Worm (Caenorhabditis elegans): Measurements from ENCODE around the gene Y50D7A.10.
A peak's percentile ranks its signal among the peaks of the same experiment; 100 is the strongest.
"Not testable (repeated sequence)": the region's sequence is repeated elsewhere in the genome, so short reads cannot be mapped to it uniquely, and the experiment has no call there.

Gene Y50D7A.10

DNA sequence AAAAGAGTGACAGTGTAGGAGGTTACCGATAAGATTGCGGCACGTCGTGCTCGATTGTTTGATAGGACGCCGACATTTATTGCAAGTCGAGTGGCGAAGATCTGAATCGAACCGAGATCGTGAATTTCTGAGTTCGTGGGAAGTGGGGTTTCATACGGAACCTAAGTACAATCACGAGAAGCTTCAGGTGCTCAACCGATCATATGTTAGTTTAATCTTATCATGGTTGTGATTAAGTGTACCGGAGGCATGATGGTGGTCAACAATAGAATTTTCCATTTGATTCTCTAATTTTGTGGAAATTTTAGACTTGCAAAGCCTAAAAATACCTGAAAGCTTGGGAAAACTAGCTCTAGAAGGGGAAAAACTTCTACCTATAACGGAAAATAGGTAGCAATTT lies 16.8 kb upstream of the Y50D7A.10 start, which contains the start of gene ads-1 (continued):
- no peak for TF ChIP-seq ZK185.1 (tag; optimal IDR thresholded peaks at IDR 0.05; ENCODE audit: poor library complexity, severe bottlenecking)
- TF ChIP-seq lag-1 (GFP tag; IDR thresholded peaks at IDR 0.05), result no peak
- no peak for TF ChIP-seq let-526 (GFP tag; IDR thresholded peaks at IDR 0.05)
- no peak for TF ChIP-seq ztf-25 (GFP tag; IDR thresholded peaks at IDR 0.05)

DNA sequence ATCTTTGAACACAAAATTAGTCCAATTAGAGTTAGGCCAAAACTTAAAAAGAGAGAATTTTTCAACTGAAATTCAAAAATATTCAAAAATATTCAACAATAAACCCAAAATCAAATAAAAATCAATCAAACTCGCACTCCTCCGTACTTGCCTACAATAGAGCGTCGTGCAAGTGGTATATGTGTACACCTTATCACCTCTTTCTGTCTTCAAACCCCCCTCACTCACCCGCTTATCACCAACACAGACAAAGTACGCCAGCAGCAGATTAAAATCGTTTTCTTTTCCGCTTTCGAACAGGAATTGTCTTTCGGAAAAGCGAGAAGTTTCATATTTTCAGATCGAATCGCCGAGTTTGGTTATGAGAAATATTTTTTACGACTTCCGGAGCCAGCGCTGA lies 16.0 kb upstream of the Y50D7A.10 start:
- peak; percentile 65 for TF ChIP-seq nhr-80 (tag; optimal IDR thresholded peaks at IDR 0.05)
- TF ChIP-seq rcor-1 (GFP tag; IDR thresholded peaks at IDR 0.05), result no peak
- no peak for TF ChIP-seq gei-17 (GFP tag; optimal IDR thresholded peaks at IDR 0.05)

DNA sequence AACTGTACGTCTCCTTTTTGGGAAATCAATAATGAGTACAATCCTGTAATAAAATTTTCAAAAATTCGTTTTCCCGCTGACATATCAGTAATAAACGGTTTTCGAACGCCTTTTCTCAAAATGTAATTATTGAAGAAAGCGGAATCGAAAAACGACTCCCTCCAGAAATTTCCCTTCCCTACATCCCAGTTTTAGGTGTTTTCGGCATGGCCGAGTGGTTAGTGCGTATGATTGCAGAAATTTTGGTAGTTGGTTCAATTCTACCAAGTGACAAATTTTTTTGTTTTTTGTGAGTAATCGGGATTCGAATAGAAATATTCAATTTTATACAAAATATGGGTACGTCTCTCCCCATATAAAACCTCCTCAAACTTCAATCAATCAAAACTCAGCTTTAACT lies 12.8 kb upstream of the Y50D7A.10 start:
- TF ChIP-seq hmg-1.2 (GFP tag; IDR thresholded peaks at IDR 0.05) (peak; percentile 15; the same call in 1 of the 2 replicates), rpc-1 (tag; optimal IDR thresholded peaks at IDR 0.05) (peak; percentile 48), tbp1 (GFP tag; optimal IDR thresholded peaks at IDR 0.05) (peak; percentile 72), B0261.1 (tag; optimal IDR thresholded peaks at IDR 0.05) (peak; percentile 25), madf-6 (GFP tag; IDR thresholded peaks at IDR 0.05) (peak; percentile 13; the same call in 1 of the 2 replicates), lin-26 (GFP tag; IDR thresholded peaks at IDR 0.05) (peak; percentile 81)
- TF ChIP-seq rpc-1 (optimal IDR thresholded peaks at IDR 0.05), result not testable (repeated sequence)

DNA sequence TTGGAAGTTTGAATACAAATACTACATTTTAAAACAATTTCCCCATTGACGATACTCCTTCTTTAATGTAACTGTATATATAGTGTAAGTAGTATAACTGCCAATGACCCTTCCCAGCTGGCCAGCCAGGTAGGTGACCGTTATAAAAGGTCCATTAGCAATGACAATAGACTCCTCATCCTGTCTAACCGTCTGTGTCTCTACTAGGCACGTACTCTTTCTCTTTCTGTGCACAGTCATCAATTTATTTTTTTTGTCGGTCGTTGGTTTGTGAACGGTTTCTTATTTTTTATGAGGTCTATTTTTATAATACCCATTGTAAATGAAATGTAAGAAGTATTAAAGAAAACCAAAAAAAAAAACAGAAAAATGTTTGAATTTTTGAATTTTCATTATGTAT lies 10.7 kb upstream of the Y50D7A.10 start:
- TF ChIP-seq him-1 (tag; optimal IDR thresholded peaks at IDR 0.05), result no peak
- no peak for TF ChIP-seq K12H6.12 (tag; optimal IDR thresholded peaks at IDR 0.05)
- no peak for TF ChIP-seq B0336.3 (GFP tag; IDR thresholded peaks at IDR 0.05)
- TF ChIP-seq rpc-1 (optimal IDR thresholded peaks at IDR 0.05), result no peak
- no peak for TF ChIP-seq rpc-1 (tag; optimal IDR thresholded peaks at IDR 0.05)
- peak; percentile 56; the same call in 1 of the 2 replicates for TF ChIP-seq hmg-1.2 (GFP tag; IDR thresholded peaks at IDR 0.05)
- TF ChIP-seq unc-130 (GFP tag; optimal IDR thresholded peaks at IDR 0.05), result no peak
- TF ChIP-seq lir-1 (GFP tag; conservative IDR thresholded peaks at IDR 0.05), result no peak

DNA sequence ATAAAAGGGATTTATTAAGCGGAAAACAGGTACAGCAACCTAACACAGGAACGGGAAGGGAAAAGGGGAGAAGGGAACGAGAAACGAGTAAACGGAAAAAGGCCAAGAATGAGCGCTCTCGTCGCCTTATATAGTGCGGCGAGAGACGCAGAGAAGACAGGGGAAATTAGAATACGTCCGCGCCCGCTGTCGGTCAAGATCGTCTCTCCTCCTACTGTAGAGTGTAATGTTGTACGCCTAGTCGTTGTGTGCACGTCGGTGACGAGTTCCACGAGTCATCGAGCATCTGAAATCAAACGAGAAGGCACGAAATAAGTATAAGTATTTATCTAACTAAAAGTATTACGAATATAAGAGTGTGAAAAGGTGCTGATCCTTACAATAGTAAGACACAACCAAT lies 4.1 kb upstream of the Y50D7A.10 start:
- TF ChIP-seq B0035.1 (tag; optimal IDR thresholded peaks at IDR 0.05) (no peak), repo-1 (tag; optimal IDR thresholded peaks at IDR 0.05) (no peak), madf-6 (GFP tag; IDR thresholded peaks at IDR 0.05) (peak; percentile 88), hlh-26 (GFP tag; conservative IDR thresholded peaks at IDR 0.05) (no peak), F33H1.4 (GFP tag; IDR thresholded peaks at IDR 0.05) (no peak), ets-4 (GFP tag; optimal IDR thresholded peaks at IDR 0.05) (no peak), xnd-1 (tag; optimal IDR thresholded peaks at IDR 0.05) (peak; percentile 64), chd-7 (tag; optimal IDR thresholded peaks at IDR 0.05) (no peak), fkh-3 (tag; optimal IDR thresholded peaks at IDR 0.05) (no peak), F57A8.1 (GFP tag; optimal IDR thresholded peaks at IDR 0.05) (no peak), lsl-1 (GFP tag; optimal IDR thresholded peaks at IDR 0.05) (peak; percentile 28), madf-8 (GFP tag; conservative IDR thresholded peaks at IDR 0.05) (peak; percentile 77), K12H6.12 (tag; optimal IDR thresholded peaks at IDR 0.05) (no peak), hlh-12 (tag; optimal IDR thresholded peaks at IDR 0.05) (no peak), lin-26 (GFP tag; IDR thresholded peaks at IDR 0.05) (no peak), madf-3 (GFP tag; IDR thresholded peaks at IDR 0.05) (no peak), hmg-1.2 (GFP tag; IDR thresholded peaks at IDR 0.05) (0 out of 2 replicates have a peak, but pooled peaks have one; percentile 6), ztf-6 (GFP tag; IDR thresholded peaks at IDR 0.05) (no peak), snpc-1.1 (tag; optimal IDR thresholded peaks at IDR 0.05; ENCODE audit: insufficient read depth) (no peak), F23B12.7 (tag; optimal IDR thresholded peaks at IDR 0.05; ENCODE audit: insufficient read depth) (no peak), ccch-3 (GFP tag; optimal IDR thresholded peaks at IDR 0.05) (no peak), bed-1 (GFP tag; IDR thresholded peaks at IDR 0.05) (no peak), efl-1 (GFP tag; optimal IDR thresholded peaks at IDR 0.05) (peak; percentile 16), nhr-90 (tag; optimal IDR thresholded peaks at IDR 0.05) (no peak), sdz-38 (tag; optimal IDR thresholded peaks at IDR 0.05) (no peak), sea-2 (GFP tag; IDR thresholded peaks at IDR 0.05) (no peak)
